Worm (Caenorhabditis elegans): ENCODE measurements around the gene che-7.

DNA sequence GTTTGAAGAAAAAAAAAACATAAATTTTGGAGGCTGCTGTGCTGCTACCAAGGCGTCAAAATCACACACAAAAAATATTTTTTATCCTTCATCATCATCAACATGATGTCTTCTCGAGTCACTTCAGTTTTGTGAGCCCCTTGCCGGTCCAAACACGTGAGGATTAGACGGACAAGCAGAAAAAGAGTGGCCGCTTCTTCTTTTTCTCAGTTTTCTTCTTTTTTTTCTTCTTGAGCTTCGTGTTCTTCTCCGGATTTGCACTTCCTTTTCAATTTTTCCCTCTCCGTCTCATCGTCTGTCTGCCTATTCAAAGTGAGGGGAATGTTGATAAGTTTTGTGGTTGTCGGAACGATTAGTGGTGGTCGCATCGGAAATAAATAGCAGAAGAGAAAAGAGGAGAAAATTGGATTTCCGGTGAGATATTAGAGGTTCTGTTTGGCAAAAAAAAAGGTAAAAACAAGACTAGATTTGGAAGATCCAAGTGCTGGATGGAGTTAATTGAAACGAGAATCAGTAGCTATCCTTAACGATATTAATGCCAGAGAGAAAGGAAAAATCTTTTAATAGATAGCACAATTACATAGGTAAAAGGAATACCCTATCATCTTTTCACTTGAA, 11.5 kb upstream of the che-7 start:
- no peak for TF ChIP-seq nhr-6 (tag; optimal IDR thresholded peaks at IDR 0.05)
- no peak for TF ChIP-seq R02D3.7 (tag; optimal IDR thresholded peaks at IDR 0.05)

All from whole organism, L2 larva.